Fruit fly (Drosophila melanogaster) whole organism, prepupa: Measurements from ENCODE around the gene CG33796.
A peak's percentile ranks its signal among the peaks of the same experiment; 100 is the strongest.

Experiments used
- Blimp-1 ChIP-seq: fragments of 200-800 bp; sonication (Bioruptor generic); optimal IDR thresholded peaks from 3 replicates; lab custom pipeline; 2017; ENCODE audit warnings: missing biosample characterization, missing genetic modification characterization, mild to moderate bottlenecking, moderate library complexity, missing genetic modification reagents
- CG10669 ChIP-seq: fragments of 200-800 bp; sonication (Bioruptor generic); optimal IDR thresholded peaks from 3 replicates; lab custom pipeline; 2018; ENCODE audit warnings: missing biosample characterization, mild to moderate bottlenecking, missing genetic modification characterization, moderate library complexity
- CG11762 ChIP-seq: fragments of 200-800 bp; sonication (Bioruptor generic); optimal IDR thresholded peaks from 3 replicates; lab custom pipeline; 2016; ENCODE audit warnings: missing biosample characterization, missing genetic modification characterization; ENCODE audit not compliant: insufficient read depth
- CG11902 ChIP-seq: fragments of 200-800 bp; sonication (Bioruptor generic); optimal IDR thresholded peaks from 3 replicates; lab custom pipeline; 2016; ENCODE audit warnings: missing biosample characterization, missing genetic modification characterization
- CG15336 ChIP-seq: fragments of 200-800 bp; sonication (Bioruptor generic); IDR thresholded peaks from 2 replicates; pipeline ENCODE4 v1.3.6; 2022; ENCODE audit warnings: missing biosample characterization, missing genetic modification characterization
- CG1621 ChIP-seq: fragments of 200-800 bp; sonication (Bioruptor generic); optimal IDR thresholded peaks from 3 replicates; lab custom pipeline; 2018; ENCODE audit warnings: missing biosample characterization, mild to moderate bottlenecking, missing genetic modification characterization
- CG16779 ChIP-seq: fragments of 200-800 bp; sonication (Bioruptor generic); optimal IDR thresholded peaks from 3 replicates; lab custom pipeline; 2017; ENCODE audit warnings: missing biosample characterization, mild to moderate bottlenecking, missing genetic modification characterization
- CG3032 ChIP-seq: fragments of 200-800 bp; optimal IDR thresholded peaks from 2 replicates; lab custom pipeline; 2019; ENCODE audit warnings: missing biosample characterization, mild to moderate bottlenecking, missing genetic modification characterization, moderate library complexity
- CG31627 ChIP-seq: fragments of 200-800 bp; sonication (Bioruptor generic); optimal IDR thresholded peaks from 3 replicates; lab custom pipeline; 2016; ENCODE audit warnings: missing biosample characterization, missing genetic modification characterization
- CG32006 ChIP-seq: fragments of 200-800 bp; sonication (Bioruptor generic); optimal IDR thresholded peaks from 3 replicates; lab custom pipeline; 2017; ENCODE audit warnings: missing biosample characterization, mild to moderate bottlenecking, missing genetic modification characterization
- CG34406 ChIP-seq: fragments of 200-800 bp; sonication (Bioruptor generic); optimal IDR thresholded peaks from 3 replicates; lab custom pipeline; 2016; ENCODE audit warnings: missing biosample characterization, missing genetic modification characterization
- CG3919 ChIP-seq: fragments of 200-800 bp; sonication (Bioruptor generic); optimal IDR thresholded peaks from 3 replicates; lab custom pipeline; 2016; ENCODE audit warnings: missing biosample characterization, missing genetic modification characterization
- CG4318 ChIP-seq: fragments of 200-800 bp; sonication (Bioruptor generic); optimal IDR thresholded peaks from 3 replicates; lab custom pipeline; 2017; ENCODE audit warnings: missing biosample characterization, mild to moderate bottlenecking, missing genetic modification characterization
- CG6163 ChIP-seq: fragments of 200-800 bp; sonication (Bioruptor generic); IDR thresholded peaks from 3 replicates; pipeline ENCODE4 v1.3.6; 2022; ENCODE audit warnings: missing biosample characterization, missing genetic modification characterization
- CG6276 ChIP-seq: fragments of 200-800 bp; sonication (Bioruptor generic); optimal IDR thresholded peaks from 2 replicates; lab custom pipeline; 2017; ENCODE audit warnings: missing biosample characterization, mild to moderate bottlenecking, missing genetic modification characterization
- CG6792 ChIP-seq: fragments of 200-800 bp; sonication (Bioruptor generic); optimal IDR thresholded peaks from 3 replicates; lab custom pipeline; 2016; ENCODE audit warnings: missing biosample characterization, missing genetic modification characterization
- CG6808 ChIP-seq: fragments of 200-800 bp; sonication (Bioruptor generic); optimal IDR thresholded peaks from 3 replicates; lab custom pipeline; 2017; ENCODE audit warnings: missing biosample characterization, missing genetic modification characterization, mild to moderate bottlenecking, moderate library complexity, missing genetic modification reagents
- CG6854 ChIP-seq: fragments of 200-800 bp; sonication (Bioruptor generic); optimal IDR thresholded peaks from 2 replicates; lab custom pipeline; 2017; ENCODE audit warnings: missing biosample characterization, mild to moderate bottlenecking, missing genetic modification characterization
- CG7368 ChIP-seq: fragments of 200-800 bp; sonication (Bioruptor generic); optimal IDR thresholded peaks from 3 replicates; lab custom pipeline; 2016; ENCODE audit warnings: missing biosample characterization, missing genetic modification characterization
- CG8119 ChIP-seq: fragments of 200-800 bp; sonication (Bioruptor generic); IDR thresholded peaks from 3 replicates; pipeline ENCODE4 v1.3.6; 2022; ENCODE audit warnings: missing biosample characterization, missing genetic modification characterization
- CG8319 ChIP-seq: fragments of 200-800 bp; sonication (Bioruptor generic); optimal IDR thresholded peaks from 3 replicates; lab custom pipeline; 2016; ENCODE audit warnings: missing biosample characterization, missing genetic modification characterization
- CG8632 ChIP-seq: fragments of 200-800 bp; sonication (Bioruptor generic); optimal IDR thresholded peaks from 3 replicates; lab custom pipeline; 2016; ENCODE audit warnings: missing biosample characterization, missing genetic modification characterization
- CG9139 ChIP-seq: fragments of 200-800 bp; sonication (Bioruptor generic); optimal IDR thresholded peaks from 3 replicates; lab custom pipeline; 2017; ENCODE audit warnings: missing biosample characterization, mild to moderate bottlenecking, missing genetic modification characterization
- Eip75B ChIP-seq: fragments of 200-800 bp; sonication (Bioruptor generic); optimal IDR thresholded peaks from 3 replicates; lab custom pipeline; 2016; ENCODE audit warnings: missing biosample characterization, missing genetic modification characterization
- Eip78C ChIP-seq: fragments of 200-800 bp; sonication (Bioruptor generic); peaks from one replicate; lab custom pipeline; 2016; ENCODE audit warnings: missing biosample characterization, missing genetic modification characterization
- Eip93F ChIP-seq: fragments of 200-800 bp; sonication (Bioruptor generic); optimal IDR thresholded peaks from 2 replicates; lab custom pipeline; 2016; ENCODE audit warnings: missing biosample characterization, mild to moderate bottlenecking, missing genetic modification characterization
- Ets21C ChIP-seq: fragments of 200-800 bp; sonication (Bioruptor generic); optimal IDR thresholded peaks from 3 replicates; lab custom pipeline; 2016; ENCODE audit warnings: missing biosample characterization, missing genetic modification characterization
- Ets96B ChIP-seq: fragments of 200-800 bp; optimal IDR thresholded peaks from 2 replicates; lab custom pipeline; 2019; ENCODE audit warnings: missing biosample characterization, mild to moderate bottlenecking, missing genetic modification characterization, moderate library complexity
- Gug ChIP-seq: fragments of 200-800 bp; sonication (Bioruptor generic); IDR thresholded peaks from 2 replicates; pipeline ENCODE4 v1.3.6; 2022; ENCODE audit warnings: missing biosample characterization, missing genetic modification characterization
- Hr38 ChIP-seq: sonication (Bioruptor generic); optimal IDR thresholded peaks from 2 replicates; lab custom pipeline; 2016; ENCODE audit warnings: missing biosample characterization, missing genetic modification characterization
- Hr4 ChIP-seq: fragments of 200-800 bp; sonication (Bioruptor generic); optimal IDR thresholded peaks from 3 replicates; lab custom pipeline; 2016; ENCODE audit warnings: missing biosample characterization, missing genetic modification characterization
- Met ChIP-seq: fragments of 200-800 bp; sonication (Bioruptor generic); optimal IDR thresholded peaks from 3 replicates; lab custom pipeline; 2016; ENCODE audit warnings: missing biosample characterization, missing genetic modification characterization
- OdsH ChIP-seq: fragments of 200-800 bp; sonication (Bioruptor generic); optimal IDR thresholded peaks from 3 replicates; lab custom pipeline; 2016; ENCODE audit warnings: missing biosample characterization, missing genetic modification characterization
- Smox ChIP-seq: fragments of 200-800 bp; sonication (Bioruptor generic); optimal IDR thresholded peaks from 3 replicates; lab custom pipeline; 2016; ENCODE audit warnings: missing biosample characterization, missing genetic modification characterization
- Sox14 ChIP-seq: fragments of 200-800 bp; sonication (Bioruptor generic); optimal IDR thresholded peaks from 3 replicates; lab custom pipeline; 2016; ENCODE audit warnings: missing biosample characterization, missing genetic modification characterization
- Sox15 ChIP-seq: fragments of 200-800 bp; sonication (Bioruptor generic); optimal IDR thresholded peaks from 3 replicates; lab custom pipeline; 2016; ENCODE audit warnings: missing biosample characterization, missing genetic modification characterization
- cyc ChIP-seq: fragments of 200-800 bp; sonication (Bioruptor generic); optimal IDR thresholded peaks from 3 replicates; lab custom pipeline; 2016; ENCODE audit warnings: missing biosample characterization, missing genetic modification characterization
- dsx ChIP-seq: fragments of 200-800 bp; optimal IDR thresholded peaks from 3 replicates; lab custom pipeline; 2019; ENCODE audit warnings: missing biosample characterization, mild to moderate bottlenecking, missing genetic modification characterization, moderate library complexity; ENCODE audit not compliant: poor library complexity, severe bottlenecking
- eg ChIP-seq: fragments of 200-800 bp; sonication (Bioruptor generic); IDR thresholded peaks from 3 replicates; pipeline ENCODE4 v1.3.6; 2022; ENCODE audit warnings: missing biosample characterization, missing genetic modification characterization
- esn ChIP-seq: fragments of 200-800 bp; sonication (Bioruptor generic); optimal IDR thresholded peaks from 2 replicates; lab custom pipeline; 2016; ENCODE audit warnings: missing biosample characterization, mild to moderate bottlenecking, missing genetic modification characterization, moderate library complexity
- fd59A ChIP-seq: fragments of 200-800 bp; sonication (Bioruptor generic); optimal IDR thresholded peaks from 2 replicates; lab custom pipeline; 2017; ENCODE audit warnings: missing biosample characterization, mild to moderate bottlenecking, missing genetic modification characterization, missing genetic modification reagents
- fd85E ChIP-seq: fragments of 200-800 bp; sonication (Bioruptor generic); optimal IDR thresholded peaks from 3 replicates; lab custom pipeline; 2016; ENCODE audit warnings: missing biosample characterization, missing genetic modification characterization
- fkh ChIP-seq: fragments of 200-800 bp; sonication (Bioruptor generic); optimal IDR thresholded peaks from 3 replicates; lab custom pipeline; 2017; ENCODE audit warnings: missing biosample characterization, mild to moderate bottlenecking, missing genetic modification characterization, moderate library complexity
- lz ChIP-seq: fragments of 200-800 bp; sonication (Bioruptor generic); optimal IDR thresholded peaks from 3 replicates; lab custom pipeline; 2016; ENCODE audit warnings: missing biosample characterization, missing genetic modification characterization
- net ChIP-seq: fragments of 200-800 bp; sonication (Bioruptor generic); optimal IDR thresholded peaks from 3 replicates; lab custom pipeline; 2016; ENCODE audit warnings: missing biosample characterization, missing genetic modification characterization
- pdm3 ChIP-seq: fragments of 200-800 bp; sonication (Bioruptor generic); optimal IDR thresholded peaks from 3 replicates; lab custom pipeline; 2016; ENCODE audit warnings: missing biosample characterization, missing genetic modification characterization
- salr ChIP-seq, 2 experiments: fragments of 200-800 bp; sonication (Bioruptor generic); optimal IDR thresholded peaks; 3 replicates each; lab custom pipeline; 2016 to 2018; ENCODE audit warnings: missing biosample characterization in 2 of 2, missing genetic modification characterization in 2 of 2, mild to moderate bottlenecking in 1 of 2
- spab ChIP-seq: fragments of 200-800 bp; sonication (Bioruptor generic); optimal IDR thresholded peaks from 2 replicates; lab custom pipeline; 2017; ENCODE audit warnings: missing biosample characterization, mild to moderate bottlenecking, missing genetic modification characterization, missing genetic modification reagents
- ss ChIP-seq, 2 experiments: fragments of 200-800 bp; sonication (Bioruptor generic); optimal IDR thresholded peaks; 2 replicates in 1 of 2; 3 replicates in 1 of 2; lab custom pipeline; 2017 to 2018; ENCODE audit warnings: mild to moderate bottlenecking in 2 of 2, missing biosample characterization in 2 of 2, missing genetic modification characterization in 2 of 2, moderate library complexity in 1 of 2
- svp ChIP-seq: fragments of 200-800 bp; sonication (Bioruptor generic); peaks from one replicate; lab custom pipeline; 2016; ENCODE audit warnings: missing biosample characterization, missing genetic modification characterization
- topi ChIP-seq: fragments of 200-800 bp; sonication (Bioruptor generic); optimal IDR thresholded peaks from 3 replicates; lab custom pipeline; 2016; ENCODE audit warnings: missing biosample characterization, missing genetic modification characterization

Gene CG33796

dm6 chr3L:16165356-16166168 lies 4.3 kb downstream of the CG33796 start:
- TF ChIP-seq Sox14 (GFP tag; lab: Kevin White, UChicago) (peak; percentile 66), dsx (GFP tag; lab: Kevin White, UChicago) (no peak), pdm3 (GFP tag; lab: Kevin White, UChicago) (peak; percentile 52), CG8319 (GFP tag; lab: Kevin White, UChicago) (peak; percentile 20), spab (GFP tag; lab: Kevin White, UChicago) (no peak), Ets96B (tag; lab: Kevin White, UChicago) (no peak), svp (GFP tag; lab: Kevin White, UChicago) (peak; percentile 82), CG15336 (GFP tag; lab: Robert Waterston, UW) (no peak), CG6276 (GFP tag; lab: Kevin White, UChicago) (no peak), fd59A (no peak), CG1621 (no peak), Sox15 (GFP tag; lab: Kevin White, UChicago) (peak; percentile 34), CG10669 (GFP tag; lab: Kevin White, UChicago) (no peak), ss (GFP tag; optimal IDR thresholded peaks at IDR 0.05; lab: Kevin White, UChicago) (no peak), net (GFP tag; lab: Kevin White, UChicago) (peak; percentile 31), CG31627 (GFP tag; lab: Kevin White, UChicago) (peak; percentile 78), Blimp-1 (GFP tag; lab: Kevin White, UChicago) (peak; percentile 40), eg (GFP tag; lab: Robert Waterston, UW) (no peak), esn (GFP tag; lab: Kevin White, UChicago) (peak; percentile 74), CG34406 (GFP tag; lab: Kevin White, UChicago) (peak; percentile 42), Eip93F (GFP tag; lab: Kevin White, UChicago) (no peak), Gug (GFP tag; lab: Robert Waterston, UW) (no peak), Met (GFP tag; lab: Kevin White, UChicago) (peak; percentile 70), OdsH (GFP tag; lab: Kevin White, UChicago) (peak; percentile 57), CG16779 (tag; lab: Kevin White, UChicago) (no peak), CG7368 (GFP tag; lab: Kevin White, UChicago) (peak; percentile 21), CG6792 (GFP tag; lab: Kevin White, UChicago) (peak; percentile 35), CG6854 (GFP tag; lab: Kevin White, UChicago) (peak; percentile 70), topi (peak; percentile 75), Hr4 (GFP tag; lab: Kevin White, UChicago) (peak; percentile 20), CG9139 (GFP tag; lab: Kevin White, UChicago) (no peak), CG3919 (peak; percentile 21), CG8119 (GFP tag; lab: Robert Waterston, UW) (no peak), Smox (GFP tag; lab: Kevin White, UChicago) (peak; percentile 55), CG8632 (GFP tag; lab: Kevin White, UChicago) (peak; percentile 12), CG11762 (GFP tag; lab: Kevin White, UChicago) (peak; percentile 1), CG32006 (GFP tag; lab: Kevin White, UChicago) (peak; percentile 1), CG6808 (GFP tag; lab: Kevin White, UChicago) (no peak), Eip78C (GFP tag; lab: Kevin White, UChicago) (peak; percentile 86), CG4318 (GFP tag; lab: Kevin White, UChicago) (no peak), Hr38 (no peak), fkh (peak; percentile 62), CG11902 (GFP tag; lab: Kevin White, UChicago) (peak; percentile 38), lz (GFP tag; lab: Kevin White, UChicago) (peak; percentile 57), Ets21C (GFP tag; lab: Kevin White, UChicago) (peak; percentile 63), cyc (GFP tag; lab: Kevin White, UChicago) (peak; percentile 49), CG6163 (GFP tag; lab: Robert Waterston, UW) (no peak), CG3032 (tag; lab: Kevin White, UChicago) (no peak), Eip75B (peak; percentile 41), fd85E (GFP tag; lab: Kevin White, UChicago) (no peak), salr (GFP tag; optimal IDR thresholded peaks at IDR 0.05; lab: Kevin White, UChicago) (no peak)
